Worm (Caenorhabditis elegans) whole organism, dauer: ENCODE measurements around the gene gpa-7.

Experiments used
- unc-62 ChIP-seq: sonication (generic microtip); optimal IDR thresholded peaks from 2 replicates; lab custom pipeline; 2017; ENCODE audit warnings: missing biosample characterization, missing genetic modification reagents, missing genetic modification characterization

The gpa-7 gene

DNA sequence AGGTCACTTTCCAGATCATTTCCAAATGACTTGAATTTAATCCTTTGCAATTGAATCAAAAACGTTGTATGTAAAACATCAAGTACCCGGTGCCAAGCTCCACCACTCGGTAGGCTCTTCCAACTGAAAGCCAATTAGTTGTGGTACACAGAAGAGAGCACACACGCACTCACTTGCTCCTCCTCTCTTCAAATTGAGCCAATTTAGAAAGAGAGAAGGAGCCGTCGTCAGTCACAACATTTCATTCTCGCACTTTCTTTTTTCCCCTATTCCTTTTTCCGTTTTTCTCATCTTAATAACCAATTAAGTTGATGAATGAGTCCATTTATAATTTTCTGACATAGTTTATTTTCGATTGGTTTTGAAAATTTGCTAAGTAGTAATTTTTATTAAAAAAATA lies 5.6 kb upstream of the gpa-7 start:
- TF ChIP-seq unc-62 (GFP tag; lab: Kevin White, UChicago) = no peak

DNA sequence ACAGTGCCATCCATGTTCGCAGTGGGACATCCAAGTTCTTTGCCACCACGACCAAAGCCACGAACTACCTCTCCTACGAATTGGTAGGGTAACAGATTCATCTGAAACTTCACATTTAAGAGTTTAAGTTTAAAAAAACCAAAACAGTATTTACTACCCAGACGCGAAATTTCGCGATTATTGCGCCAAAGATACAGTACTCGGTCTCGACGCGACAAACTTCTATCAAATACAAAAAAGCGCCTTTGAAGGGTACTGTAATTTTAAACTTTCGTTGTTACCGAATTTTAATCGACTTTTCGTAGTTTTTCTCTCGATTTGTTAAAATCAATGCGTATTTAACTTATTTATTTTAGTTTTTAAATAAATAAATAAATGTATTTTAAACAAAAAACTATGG lies 5.6 kb downstream of the gpa-7 start, which contains the start of gene rfk-1:
Gene rfk-1, minus strand, starts transcription at position 101 of the 400 bp plus-strand sequence.
- no peak for TF ChIP-seq unc-62 (GFP tag; lab: Kevin White, UChicago)

DNA sequence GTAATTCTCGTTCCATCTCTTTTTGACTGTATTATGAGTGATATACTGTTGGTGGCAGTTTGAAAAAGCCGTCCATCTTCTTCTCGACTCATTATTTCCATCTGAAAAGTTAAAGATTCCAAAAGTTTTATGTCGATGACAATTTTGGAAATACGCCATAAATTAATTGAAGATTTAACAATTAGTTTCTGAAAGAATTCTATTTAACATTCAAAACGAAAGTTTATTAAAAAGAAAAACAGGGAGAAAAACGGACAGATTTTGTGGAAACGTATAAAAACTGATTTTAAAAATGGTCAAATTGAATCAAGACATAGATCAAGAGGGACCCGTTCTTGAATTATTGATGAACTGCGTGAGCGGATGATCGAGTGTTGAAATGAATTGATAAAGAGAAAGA lies 10.0 kb downstream of the gpa-7 start, which contains the start of gene R10H10.7:
Gene R10H10.7, minus strand, starts transcription at position 101 of the 400 bp plus-strand sequence.
- TF ChIP-seq unc-62 (GFP tag; lab: Kevin White, UChicago) = no peak

- no peak for TF ChIP-seq unc-62 (GFP tag; lab: Kevin White, UChicago)
Measured at ce11 chrIV:10417781-10418180, 14.0 kb downstream of the gpa-7 start, which contains the start of gene F13B12.6. Gene F13B12.6, minus strand, starts transcription at chrIV:10417881.

DNA sequence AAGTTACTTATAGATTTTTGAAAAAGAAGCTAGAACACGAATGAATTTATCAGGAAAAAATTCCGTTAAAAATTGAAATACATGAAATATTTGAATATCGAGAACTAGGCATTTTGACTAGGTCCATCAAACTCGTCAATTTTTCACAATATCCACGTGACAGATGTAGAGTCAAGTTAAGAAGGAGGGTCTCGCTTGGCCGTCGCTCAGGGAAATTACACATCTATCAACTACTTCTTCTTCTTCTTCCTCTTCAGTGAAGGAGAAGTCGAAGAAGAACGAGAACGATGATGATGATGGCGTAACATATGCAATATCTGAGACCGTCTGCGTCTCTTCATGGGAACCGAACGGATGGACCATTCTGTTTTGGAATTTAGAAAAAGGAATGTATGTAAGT lies 16.1 kb downstream of the gpa-7 start:
- TF ChIP-seq unc-62 (GFP tag; lab: Kevin White, UChicago) = no peak

ce11 chrIV:10420440-10420839 lies 16.6 kb downstream of the gpa-7 start:
- TF ChIP-seq unc-62 (GFP tag; lab: Kevin White, UChicago) = no peak

- no peak for TF ChIP-seq unc-62 (GFP tag; lab: Kevin White, UChicago)
Measured at ce11 chrIV:10421256-10421655, 17.4 kb downstream of the gpa-7 start.

- TF ChIP-seq unc-62 (GFP tag; lab: Kevin White, UChicago) = no peak
Measured at ce11 chrIV:10422230-10422629, 18.4 kb downstream of the gpa-7 start.

DNA sequence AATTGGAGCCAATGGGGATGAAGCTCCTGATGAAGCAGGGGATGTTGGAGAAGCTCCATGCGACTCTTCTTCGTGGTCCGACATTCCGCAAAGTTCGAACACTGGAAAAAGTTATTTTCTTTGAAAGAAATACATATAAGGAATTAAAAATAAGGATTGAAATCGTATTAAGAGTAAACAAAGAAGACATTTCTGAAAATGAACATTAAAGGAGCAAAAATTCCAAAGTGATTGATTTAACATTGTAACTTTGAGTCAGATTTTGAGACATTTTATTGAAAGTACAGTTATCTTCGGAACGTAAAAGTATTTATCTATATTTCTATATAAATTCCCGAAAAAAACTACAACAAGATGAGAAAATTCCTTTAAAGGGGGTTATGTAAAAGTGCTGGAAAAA lies 20.7 kb downstream of the gpa-7 start, which contains the start of gene F13B12.1:
Gene F13B12.1, minus strand, starts transcription at position 101 of the 400 bp plus-strand sequence.
- no peak for TF ChIP-seq unc-62 (GFP tag; lab: Kevin White, UChicago)

- TF ChIP-seq unc-62 (GFP tag; lab: Kevin White, UChicago) = no peak
Measured at ce11 chrIV:10425129-10425528, 21.3 kb downstream of the gpa-7 start.

DNA sequence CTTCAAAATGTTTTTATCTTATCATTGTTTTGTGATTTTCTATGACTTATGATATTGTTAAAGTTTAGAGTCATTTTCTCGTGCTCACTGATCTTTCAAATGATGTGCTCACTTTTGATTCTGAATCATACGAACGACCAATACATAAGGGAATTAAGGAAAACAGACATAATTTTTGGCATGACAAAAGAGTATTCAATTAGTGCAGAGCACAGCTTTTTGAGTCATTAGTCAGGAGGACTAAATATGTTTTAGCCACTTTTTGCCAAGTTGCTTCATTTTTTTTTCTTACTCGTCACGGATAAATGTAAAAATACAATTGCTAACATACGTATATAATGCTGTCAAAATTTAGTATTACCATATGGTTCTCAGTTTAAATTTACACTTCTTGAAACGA lies 25.3 kb downstream of the gpa-7 start, which contains the start of gene F13B12.2:
Gene F13B12.2, minus strand, starts transcription at position 2 of the 400 bp plus-strand sequence.
- TF ChIP-seq unc-62 (GFP tag; lab: Kevin White, UChicago) = no peak

DNA sequence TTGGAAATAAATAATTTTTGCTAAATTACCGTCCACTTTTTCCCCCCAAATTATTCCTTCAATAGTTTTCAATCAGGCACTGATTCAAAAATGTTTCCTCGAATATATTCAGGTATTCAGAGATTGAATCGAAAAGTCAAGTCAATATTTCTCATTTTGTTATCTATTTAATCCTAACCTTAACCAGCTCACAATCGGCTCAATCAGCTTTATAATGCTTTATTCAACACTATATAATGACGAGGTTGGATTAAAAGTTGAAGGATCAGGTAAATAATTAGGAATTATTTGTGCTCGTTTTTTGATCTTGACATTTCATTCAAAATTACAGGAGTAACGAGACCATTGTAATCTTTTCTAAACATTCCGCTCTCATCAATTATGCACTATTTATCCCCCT lies 26.7 kb downstream of the gpa-7 start:
- no peak for TF ChIP-seq unc-62 (GFP tag; lab: Kevin White, UChicago)

DNA sequence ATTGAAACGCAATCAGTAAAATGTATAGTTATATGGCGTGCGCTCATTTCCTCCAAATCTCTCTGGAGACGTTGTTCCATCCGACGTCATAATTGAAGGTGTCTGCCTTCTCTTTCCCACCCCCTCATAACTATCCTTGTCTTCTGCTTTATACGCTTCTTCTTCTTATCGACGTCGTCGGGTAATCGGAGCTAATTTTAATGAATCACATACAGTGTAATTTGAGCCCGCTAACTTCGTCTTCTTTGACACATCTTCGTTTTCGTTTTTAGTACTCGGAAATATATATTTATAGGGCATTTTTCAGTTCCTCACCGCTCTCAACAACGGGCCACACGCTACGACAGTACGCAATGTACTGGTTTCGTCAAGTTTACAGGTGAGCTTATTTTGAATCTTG lies 32.6 kb downstream of the gpa-7 start, which contains the start of gene ins-1:
Gene ins-1, plus strand, starts transcription at position 301 of the 400 bp plus-strand sequence.
- no peak for TF ChIP-seq unc-62 (GFP tag; lab: Kevin White, UChicago)

ce11 chrIV:10437114-10437513 lies 33.3 kb downstream of the gpa-7 start:
- no peak for TF ChIP-seq unc-62 (GFP tag; lab: Kevin White, UChicago)

ce11 chrIV:10438901-10439300 lies 35.1 kb downstream of the gpa-7 start, which contains the start of gene F13B12.3:
Gene F13B12.3, plus strand, starts transcription at chrIV:10439123.
- no peak for TF ChIP-seq unc-62 (GFP tag; lab: Kevin White, UChicago)

DNA sequence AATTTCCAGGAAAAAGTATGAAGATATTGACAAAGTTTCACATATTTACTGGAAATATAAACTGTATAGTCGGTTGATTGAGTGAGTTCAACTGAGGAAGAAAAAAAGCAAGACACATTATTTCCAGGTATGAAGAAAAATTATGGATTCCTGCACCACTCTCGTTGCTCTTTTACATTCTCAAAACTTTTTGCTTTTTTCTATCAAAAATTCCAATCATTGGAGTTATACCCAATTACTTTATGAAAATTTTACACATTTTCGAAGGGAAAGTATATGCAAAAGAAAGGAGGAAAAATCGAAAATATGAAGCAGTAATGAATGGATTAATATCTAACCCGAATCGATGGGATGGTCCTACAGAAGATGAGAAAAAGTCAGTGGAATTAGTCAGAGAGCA lies 39.1 kb downstream of the gpa-7 start:
- no peak for TF ChIP-seq unc-62 (GFP tag; lab: Kevin White, UChicago)

ce11 chrIV:10443510-10443909 lies 39.7 kb downstream of the gpa-7 start, which contains the start of gene F13B12.7:
Gene F13B12.7, plus strand, starts transcription at chrIV:10443810.
- TF ChIP-seq unc-62 (GFP tag; lab: Kevin White, UChicago) = no peak
